Fruit fly (Drosophila melanogaster): ENCODE results near the gene CG12817.

The CG12817 gene

DNA sequence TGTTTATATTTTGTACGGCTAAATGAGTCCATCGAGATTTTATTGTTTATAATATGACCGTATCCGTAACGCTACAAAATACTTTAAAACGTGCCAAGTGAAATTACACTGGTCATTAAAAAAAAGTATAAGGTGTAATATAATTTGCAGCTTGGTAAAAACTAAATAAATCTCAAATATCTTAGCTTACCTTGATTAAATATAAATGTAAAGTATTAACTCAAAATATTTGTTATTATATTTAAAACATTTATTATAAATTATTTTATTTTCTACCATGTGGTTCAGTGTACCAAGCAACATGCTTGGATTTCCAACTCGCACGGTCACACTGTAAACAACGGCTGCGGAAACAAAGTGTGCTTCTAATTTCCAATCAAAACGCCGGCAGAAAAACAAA is 37.3 kb upstream of the CG12817 start, which contains the start of the genes Sirt6 and pont:
Gene Sirt6 (minus strand): TSS at position 50 of the 400 bp plus-strand sequence.
Gene pont (plus strand): TSS at position 324 of the 400 bp plus-strand sequence.
- TF ChIP-seq pan (optimal IDR thresholded peaks at IDR 0.05) (no peak), Dll (optimal IDR thresholded peaks at IDR 0.05) (no peak), usp (GFP tag; optimal IDR thresholded peaks at IDR 0.05) (no peak), CG8478 (optimal IDR thresholded peaks at IDR 0.05) (no peak), psq (optimal IDR thresholded peaks at IDR 0.05) (no peak), EcR (GFP tag; optimal IDR thresholded peaks at IDR 0.05) (no peak)

DNA sequence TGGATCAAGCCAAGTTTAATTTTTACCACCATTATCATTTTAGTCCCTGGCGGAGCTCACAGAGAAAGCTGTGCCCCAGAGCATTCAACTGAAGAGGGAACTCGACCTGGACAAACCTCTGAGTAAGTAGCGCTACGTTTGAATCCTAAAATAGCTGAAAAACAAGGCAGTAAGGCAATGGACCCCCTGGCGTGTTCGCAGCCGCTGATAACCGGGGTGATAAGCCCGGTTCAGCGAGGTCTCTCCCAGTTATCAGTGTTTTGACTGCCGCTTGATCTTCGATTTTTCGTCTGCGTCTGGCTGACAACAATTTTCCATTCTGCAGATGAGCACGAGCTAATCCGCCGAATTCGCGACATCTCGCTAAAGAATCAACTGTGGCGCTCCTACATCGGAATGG is 27.3 kb upstream of the CG12817 start:
- TF ChIP-seq usp (GFP tag; optimal IDR thresholded peaks at IDR 0.05): no peak
- no peak for TF ChIP-seq CG8478 (optimal IDR thresholded peaks at IDR 0.05)
- TF ChIP-seq EcR (GFP tag; optimal IDR thresholded peaks at IDR 0.05): no peak

DNA sequence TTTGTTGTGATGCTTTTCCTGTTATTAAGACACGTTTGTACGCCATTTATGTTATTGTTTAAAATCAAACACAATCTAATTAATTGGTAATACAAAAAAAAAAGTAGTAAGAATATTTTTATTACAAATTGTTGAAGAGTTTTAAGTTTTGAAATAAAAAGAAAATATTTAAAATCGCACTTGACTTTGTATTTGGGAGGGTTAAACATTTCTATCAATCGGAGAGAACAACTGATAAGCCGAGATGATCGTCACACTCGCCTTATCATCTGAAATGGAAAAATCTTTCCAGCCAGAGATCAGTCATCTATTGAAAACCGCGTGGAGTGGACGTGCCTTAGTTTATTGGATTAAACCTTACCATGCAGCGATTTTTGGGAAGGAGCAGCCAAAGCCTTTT is 26.7 kb upstream of the CG12817 start, which contains the start of gene CG3999:
Gene CG3999 (plus strand): TSS at position 301 of the 400 bp plus-strand sequence.
- TF ChIP-seq pan (optimal IDR thresholded peaks at IDR 0.05) (no peak), CG8478 (optimal IDR thresholded peaks at IDR 0.05) (no peak), Dll (optimal IDR thresholded peaks at IDR 0.05) (no peak), usp (GFP tag; optimal IDR thresholded peaks at IDR 0.05) (no peak), EcR (GFP tag; optimal IDR thresholded peaks at IDR 0.05) (no peak), psq (optimal IDR thresholded peaks at IDR 0.05) (no peak)

DNA sequence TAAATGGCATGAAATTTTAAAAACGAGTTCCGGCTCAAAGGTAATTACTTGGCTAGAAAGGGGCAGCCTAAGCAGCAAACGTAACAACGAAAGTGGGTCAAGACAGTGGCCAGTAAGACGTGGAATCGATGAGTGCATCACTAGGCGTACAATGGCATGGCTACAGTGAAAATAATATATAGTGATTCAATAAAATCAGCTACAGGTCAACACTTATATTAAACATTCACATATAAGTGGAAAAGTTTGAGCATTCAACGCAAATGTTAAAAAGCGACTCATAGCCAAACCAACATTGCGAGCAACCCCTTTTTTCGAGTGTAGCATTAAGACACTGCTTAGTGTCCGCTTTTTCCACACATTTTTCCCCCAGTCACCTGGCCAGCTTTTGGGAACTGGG is 3.5 kb upstream of the CG12817 start:
- TF ChIP-seq CG8478 (optimal IDR thresholded peaks at IDR 0.05) (no peak), usp (GFP tag; optimal IDR thresholded peaks at IDR 0.05) (no peak), EcR (GFP tag; optimal IDR thresholded peaks at IDR 0.05) (no peak), Dll (optimal IDR thresholded peaks at IDR 0.05) (no peak), pan (optimal IDR thresholded peaks at IDR 0.05) (no peak), psq (optimal IDR thresholded peaks at IDR 0.05) (no peak)

DNA sequence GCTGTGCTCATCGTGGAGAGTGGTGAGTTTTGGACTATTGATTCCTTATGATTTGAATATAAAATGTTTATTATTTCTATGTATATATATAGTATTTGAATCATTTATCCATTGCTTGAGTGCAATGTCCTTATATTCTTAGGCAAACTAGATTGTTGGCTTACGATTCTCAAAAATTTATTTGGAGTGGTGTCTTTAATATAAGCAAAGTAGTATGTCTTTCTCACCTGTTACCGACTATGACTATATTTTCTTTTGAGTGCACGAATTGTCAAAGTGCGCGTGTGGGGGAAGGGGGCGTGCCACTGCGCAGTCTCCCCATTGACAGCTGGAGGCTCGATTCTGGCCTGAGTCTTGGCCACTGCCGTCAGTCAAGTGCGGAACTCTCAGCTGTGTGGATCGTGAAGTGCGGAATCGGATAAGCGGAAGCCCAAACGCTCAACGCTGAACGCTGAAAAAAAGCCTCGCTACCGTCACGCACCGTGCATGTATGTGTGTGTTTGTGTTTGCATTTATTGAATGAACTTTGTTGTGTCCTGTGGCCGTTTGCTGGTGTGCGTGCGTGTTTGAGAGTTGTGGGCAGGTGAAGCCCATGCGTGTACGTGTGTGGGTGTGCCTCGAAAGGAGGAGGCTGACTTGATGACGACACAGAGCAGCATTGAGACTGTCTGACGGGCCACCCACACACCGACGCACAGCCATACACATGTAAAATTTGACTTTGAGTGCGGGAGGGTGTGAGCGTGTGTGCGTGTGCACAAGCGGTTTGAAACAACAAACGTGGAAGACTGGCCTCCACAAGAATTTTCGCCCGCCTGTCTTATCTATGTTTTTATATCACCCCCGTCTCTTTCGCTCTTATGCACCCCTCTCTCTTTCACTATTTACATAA is 1.9 kb upstream of the CG12817 start:
- TF ChIP-seq EcR (GFP tag; optimal IDR thresholded peaks at IDR 0.05) (no peak), Dll (optimal IDR thresholded peaks at IDR 0.05) (no peak), psq (optimal IDR thresholded peaks at IDR 0.05) (no peak), usp (GFP tag; optimal IDR thresholded peaks at IDR 0.05) (no peak), CG8478 (optimal IDR thresholded peaks at IDR 0.05) (no peak), pan (optimal IDR thresholded peaks at IDR 0.05) (no peak)

DNA sequence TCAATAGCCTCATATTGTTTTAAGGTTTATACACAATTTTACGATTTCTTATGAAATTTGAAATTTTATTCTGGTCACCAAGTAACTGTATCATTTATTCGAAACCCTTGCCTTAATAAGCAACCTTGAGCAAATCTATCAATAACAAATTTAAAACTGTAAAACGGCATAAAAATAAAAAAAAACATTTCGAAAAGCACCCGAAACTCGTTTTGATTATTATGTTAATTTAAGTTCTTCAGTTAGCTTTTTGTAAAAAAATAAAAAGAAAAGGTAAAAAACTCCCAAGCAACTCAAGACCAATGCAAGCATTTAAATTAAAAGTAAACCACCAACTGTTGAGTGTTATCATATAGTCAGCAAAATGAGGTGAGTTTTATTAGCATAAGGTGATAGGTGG is 865 bp upstream of the CG12817 start, which contains the start of gene CG42795:
Gene CG42795 (plus strand): TSS at position 301 of the 400 bp plus-strand sequence.
- TF ChIP-seq CG8478 (optimal IDR thresholded peaks at IDR 0.05) (no peak), pan (optimal IDR thresholded peaks at IDR 0.05) (no peak), psq (optimal IDR thresholded peaks at IDR 0.05) (no peak), usp (GFP tag; optimal IDR thresholded peaks at IDR 0.05) (no peak), EcR (GFP tag; optimal IDR thresholded peaks at IDR 0.05) (no peak), Dll (optimal IDR thresholded peaks at IDR 0.05) (no peak)

DNA sequence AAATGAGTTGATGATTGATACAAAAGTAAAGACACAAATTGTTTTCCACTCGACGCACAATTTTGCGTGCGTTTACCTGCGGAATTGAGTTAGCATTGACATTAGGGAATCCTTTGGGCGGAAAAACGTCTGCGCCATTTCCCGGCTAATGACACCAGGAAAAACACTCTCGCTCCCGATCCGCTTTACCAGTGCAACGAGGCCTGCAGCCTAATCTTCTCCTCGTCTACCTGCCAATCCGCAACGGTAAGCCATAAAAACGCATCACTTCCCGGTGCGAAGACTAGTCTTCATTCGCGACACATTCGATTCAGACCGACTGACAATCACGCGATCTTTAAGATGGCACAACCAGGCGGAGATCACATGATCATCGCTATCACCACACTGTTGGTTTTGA is 2.1 kb downstream of the CG12817 start, which contains the start of gene CG12420:
Gene CG12420 (plus strand): TSS at position 283 of the 400 bp plus-strand sequence.
- TF ChIP-seq usp (GFP tag; optimal IDR thresholded peaks at IDR 0.05): no peak
- TF ChIP-seq Dll (optimal IDR thresholded peaks at IDR 0.05): no peak
- no peak for TF ChIP-seq psq (optimal IDR thresholded peaks at IDR 0.05)
- no peak for TF ChIP-seq EcR (GFP tag; optimal IDR thresholded peaks at IDR 0.05)
- no peak for TF ChIP-seq CG8478 (optimal IDR thresholded peaks at IDR 0.05)
- TF ChIP-seq pan (optimal IDR thresholded peaks at IDR 0.05): no peak

DNA sequence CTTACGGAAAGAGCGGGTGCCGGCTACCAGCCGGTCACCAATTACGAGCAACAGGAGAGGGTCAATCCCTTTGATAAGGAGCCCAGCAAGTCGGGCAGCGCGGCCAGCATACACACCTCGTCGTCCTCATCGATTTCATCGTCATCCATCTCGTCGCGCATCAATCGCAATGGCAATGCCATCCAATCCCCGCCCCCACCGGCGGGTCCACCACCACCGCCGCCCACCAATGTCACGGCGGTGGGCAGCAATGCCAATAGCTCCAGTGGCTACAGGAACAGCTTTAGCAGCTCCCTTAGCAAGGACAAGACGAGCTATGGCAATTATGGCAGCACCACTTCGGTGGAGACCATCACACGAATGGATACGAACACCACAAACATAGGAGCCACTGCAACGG is 6.5 kb downstream of the CG12817 start:
- no peak for TF ChIP-seq pan (optimal IDR thresholded peaks at IDR 0.05)
- TF ChIP-seq usp (GFP tag; optimal IDR thresholded peaks at IDR 0.05): no peak
- no peak for TF ChIP-seq psq (optimal IDR thresholded peaks at IDR 0.05)
- no peak for TF ChIP-seq EcR (GFP tag; optimal IDR thresholded peaks at IDR 0.05)
- no peak for TF ChIP-seq Dll (optimal IDR thresholded peaks at IDR 0.05)
- no peak for TF ChIP-seq CG8478 (optimal IDR thresholded peaks at IDR 0.05)

DNA sequence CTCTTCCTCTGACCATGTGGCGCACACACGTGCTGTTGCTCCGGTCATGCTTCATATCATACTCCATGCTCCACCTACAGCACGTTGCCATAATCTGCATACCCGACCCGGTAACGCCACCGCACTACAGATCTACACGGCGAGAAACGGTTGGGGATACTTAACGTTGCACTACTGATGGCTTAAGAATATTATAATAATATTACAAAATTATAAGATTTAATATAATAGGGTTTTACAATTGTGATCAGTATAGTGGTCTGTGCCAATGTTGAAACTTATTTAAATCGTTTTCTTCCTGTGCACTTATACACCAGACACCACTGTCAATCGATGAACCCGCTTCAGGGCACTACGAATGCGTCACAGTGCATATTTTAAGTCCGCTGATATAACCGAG is 11.1 kb downstream of the CG12817 start:
- TF ChIP-seq psq (optimal IDR thresholded peaks at IDR 0.05) (no peak), Dll (optimal IDR thresholded peaks at IDR 0.05) (no peak), EcR (GFP tag; optimal IDR thresholded peaks at IDR 0.05) (no peak), CG8478 (optimal IDR thresholded peaks at IDR 0.05) (no peak), usp (GFP tag; optimal IDR thresholded peaks at IDR 0.05) (no peak), pan (optimal IDR thresholded peaks at IDR 0.05) (no peak)

DNA sequence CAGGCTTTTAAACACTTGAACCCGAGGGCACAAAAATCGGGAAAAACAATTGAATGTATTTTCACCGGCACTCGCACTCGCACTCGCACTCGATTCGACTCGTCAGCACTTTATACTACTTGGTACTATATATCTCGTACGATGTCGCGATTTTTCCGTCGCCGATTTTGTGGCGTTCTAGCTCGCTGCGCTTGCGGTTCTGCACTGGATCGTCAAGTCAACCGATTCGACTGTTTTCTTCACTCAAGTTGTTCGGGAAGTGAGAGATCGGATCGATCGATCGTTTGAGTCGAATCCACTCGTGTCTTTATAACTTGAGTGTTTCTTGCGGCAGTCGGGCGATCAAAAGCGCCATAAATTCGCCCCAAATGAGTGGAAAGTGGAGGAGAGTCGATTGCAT is 11.7 kb downstream of the CG12817 start, which contains the start of gene Timp:
Gene Timp (minus strand): TSS at position 209 of the 400 bp plus-strand sequence.
- no peak for TF ChIP-seq usp (GFP tag; optimal IDR thresholded peaks at IDR 0.05)

DNA sequence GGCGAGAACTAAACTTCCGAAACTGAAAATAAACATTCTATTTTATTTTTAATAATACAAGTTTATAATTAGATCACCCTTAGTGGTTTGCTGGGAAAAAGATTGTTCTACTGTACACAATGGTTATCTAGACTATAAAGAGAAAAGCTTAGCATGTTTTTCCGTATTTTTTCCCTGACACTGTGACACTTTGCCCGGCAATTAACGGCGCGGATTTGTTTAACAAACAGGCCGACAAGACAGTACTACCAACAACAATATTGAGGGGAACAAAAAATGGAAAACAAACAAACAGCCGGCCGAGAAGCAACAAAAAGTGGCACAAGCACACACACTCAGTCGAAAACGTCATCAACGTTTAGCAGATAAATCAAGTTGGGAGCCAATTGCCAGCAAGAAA is 17.8 kb downstream of the CG12817 start:
- TF ChIP-seq Dll (optimal IDR thresholded peaks at IDR 0.05): no peak
- TF ChIP-seq psq (optimal IDR thresholded peaks at IDR 0.05): no peak
- no peak for TF ChIP-seq EcR (GFP tag; optimal IDR thresholded peaks at IDR 0.05)
- TF ChIP-seq usp (GFP tag; optimal IDR thresholded peaks at IDR 0.05): no peak

DNA sequence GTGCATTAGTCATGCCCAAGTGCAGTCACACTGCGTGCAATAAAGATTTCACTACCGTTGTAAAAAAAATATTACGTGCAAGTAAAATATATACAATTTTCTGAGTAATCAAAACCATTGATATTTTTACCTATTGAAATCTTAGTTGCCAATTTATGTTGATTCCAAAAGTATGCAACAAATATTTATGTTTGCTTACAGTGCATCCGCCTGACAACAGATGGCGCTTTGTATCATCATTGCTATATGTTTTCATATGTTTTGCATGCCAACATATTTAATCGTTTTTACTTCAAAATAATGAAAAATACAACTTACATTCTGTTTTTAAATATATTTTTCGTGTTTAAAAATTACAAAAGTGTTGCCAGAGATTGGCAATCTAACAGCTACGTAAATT is 21.0 kb downstream of the CG12817 start:
- no peak for TF ChIP-seq CG8478 (optimal IDR thresholded peaks at IDR 0.05)
- TF ChIP-seq Dll (optimal IDR thresholded peaks at IDR 0.05): no peak
- no peak for TF ChIP-seq usp (GFP tag; optimal IDR thresholded peaks at IDR 0.05)
- TF ChIP-seq EcR (GFP tag; optimal IDR thresholded peaks at IDR 0.05): no peak
- no peak for TF ChIP-seq pan (optimal IDR thresholded peaks at IDR 0.05)
- TF ChIP-seq psq (optimal IDR thresholded peaks at IDR 0.05): no peak
